Worm (Caenorhabditis elegans): Measurements from ENCODE around the gene col-95.

col-95 gene

DNA sequence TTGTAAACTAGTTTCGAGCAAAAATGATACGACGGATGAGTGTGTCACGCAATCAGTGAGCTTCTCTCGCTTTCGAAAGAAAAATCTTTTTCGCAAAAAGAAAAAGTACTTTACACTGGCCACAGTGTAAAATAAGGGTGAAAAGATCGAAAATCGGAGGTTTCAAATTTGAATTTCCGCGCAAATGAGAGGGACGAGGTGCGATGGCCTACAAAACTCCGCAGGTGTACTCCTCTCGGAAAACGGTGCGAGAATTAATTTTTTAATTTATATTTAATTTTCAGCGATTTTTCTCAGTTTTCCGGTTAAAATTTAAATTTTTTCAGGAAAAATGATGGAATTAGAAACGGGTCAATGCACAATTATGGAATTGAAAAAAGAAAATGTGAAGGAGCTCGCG, 42.9 kb downstream of the col-95 start, which contains the start of gene mrt-2:
Gene mrt-2 (plus strand): TSS at position 49 of the 400 bp plus-strand sequence.
- peak; percentile 66 for TF ChIP-seq rnt-1 (tag; optimal IDR thresholded peaks at IDR 0.05)
- TF ChIP-seq fkh-6 (tag; optimal IDR thresholded peaks at IDR 0.05) = peak; percentile 11
- peak; percentile 86 for TF ChIP-seq tbx-7 (tag; optimal IDR thresholded peaks at IDR 0.05)
- no peak for TF ChIP-seq unc-3 (GFP tag; conservative IDR thresholded peaks at IDR 0.05)
- TF ChIP-seq unc-3 (tag; optimal IDR thresholded peaks at IDR 0.05) = no peak
- peak; percentile 46 for TF ChIP-seq F13H6.1 (tag; optimal IDR thresholded peaks at IDR 0.05)
- TF ChIP-seq hlh-8 (tag; optimal IDR thresholded peaks at IDR 0.05) = peak; percentile 77
- peak; percentile 74 for TF ChIP-seq mec-3 (tag; optimal IDR thresholded peaks at IDR 0.05; ENCODE audit: borderline replicate concordance)
- peak; percentile 29 for TF ChIP-seq ceh-18 (tag; optimal IDR thresholded peaks at IDR 0.05)
- TF ChIP-seq unc-42 (tag; optimal IDR thresholded peaks at IDR 0.05) = peak; percentile 71
- TF ChIP-seq eyg-1 (tag; optimal IDR thresholded peaks at IDR 0.05) = peak; percentile 26
- peak; percentile 95 for TF ChIP-seq C08G9.2 (tag; optimal IDR thresholded peaks at IDR 0.05)
- peak; percentile 55 for TF ChIP-seq elt-2 (tag; optimal IDR thresholded peaks at IDR 0.05)
- TF ChIP-seq unc-55 (GFP tag; optimal IDR thresholded peaks at IDR 0.05) = peak; percentile 6
- peak; percentile 96 for TF ChIP-seq ceh-31 (tag; optimal IDR thresholded peaks at IDR 0.05)
- TF ChIP-seq pqm-1 (tag; optimal IDR thresholded peaks at IDR 0.05) = peak; percentile 43
- TF ChIP-seq ceh-19 (GFP tag; optimal IDR thresholded peaks at IDR 0.05) = no peak
- no peak for TF ChIP-seq hlh-13 (GFP tag; optimal IDR thresholded peaks at IDR 0.05)
- peak; percentile 36 for TF ChIP-seq ceh-34 (tag; optimal IDR thresholded peaks at IDR 0.05)
- no peak for TF ChIP-seq T23F11.4 (GFP tag; optimal IDR thresholded peaks at IDR 0.05)
- TF ChIP-seq lin-11 (tag; optimal IDR thresholded peaks at IDR 0.05) = no peak
- TF ChIP-seq ets-4 (tag; optimal IDR thresholded peaks at IDR 0.05) = peak; percentile 96
- TF ChIP-seq K09A11.1 (tag; optimal IDR thresholded peaks at IDR 0.05; ENCODE audit: insufficient read depth) = no peak
- no peak for TF ChIP-seq hlh-15 (tag; optimal IDR thresholded peaks at IDR 0.05)
- TF ChIP-seq ref-2 (tag; optimal IDR thresholded peaks at IDR 0.05) = peak; percentile 83
- peak; percentile 40 for TF ChIP-seq ztf-16 (tag; optimal IDR thresholded peaks at IDR 0.05)
- TF ChIP-seq elt-4 (tag; optimal IDR thresholded peaks at IDR 0.05) = no peak
- TF ChIP-seq zip-5 (tag; optimal IDR thresholded peaks at IDR 0.05) = peak; percentile 80
- TF ChIP-seq pha-4 (tag; optimal IDR thresholded peaks at IDR 0.05) = no peak
- no peak for TF ChIP-seq dmd-4 (tag; optimal IDR thresholded peaks at IDR 0.05; ENCODE audit: borderline replicate concordance)
- TF ChIP-seq ceh-48 (tag; optimal IDR thresholded peaks at IDR 0.05) = no peak
- peak; percentile 49 for TF ChIP-seq fax-1 (tag; optimal IDR thresholded peaks at IDR 0.05)
- peak; percentile 15 for TF ChIP-seq nfya-1 (tag; optimal IDR thresholded peaks at IDR 0.05)
- TF ChIP-seq C38D4.7 (GFP tag; optimal IDR thresholded peaks at IDR 0.05) = no peak
- TF ChIP-seq sox-2 (GFP tag; IDR thresholded peaks at IDR 0.05) = no peak
- peak; percentile 92 for TF ChIP-seq ceh-2 (tag; optimal IDR thresholded peaks at IDR 0.05)
- TF ChIP-seq ceh-14 (tag; optimal IDR thresholded peaks at IDR 0.05) = peak; percentile 71
- TF ChIP-seq tbx-2 (tag; optimal IDR thresholded peaks at IDR 0.05) = peak; percentile 90
- peak; percentile 23 for TF ChIP-seq gmeb-2 (tag; optimal IDR thresholded peaks at IDR 0.05)

DNA sequence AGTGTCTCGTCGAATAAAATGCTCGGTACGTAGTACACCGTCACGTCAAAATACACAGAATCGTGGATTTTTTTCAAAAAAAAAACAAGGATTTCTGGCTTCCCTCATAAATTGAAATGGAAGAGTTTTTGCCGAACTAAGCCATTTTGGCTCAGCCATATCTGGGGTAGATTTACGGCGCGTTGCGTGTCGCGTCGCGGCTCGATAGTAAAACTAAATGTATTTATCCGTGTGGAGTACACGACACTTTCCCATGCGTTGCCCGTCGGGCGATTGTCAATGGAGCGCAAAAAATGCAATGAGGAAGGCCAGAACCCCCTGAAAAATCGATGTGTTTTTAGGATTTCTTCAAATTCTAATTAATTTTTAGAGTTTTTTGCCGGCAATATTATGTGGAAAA, 46.4 kb downstream of the col-95 start:
- TF ChIP-seq nhr-232 (tag; optimal IDR thresholded peaks at IDR 0.05) (no peak), sox-4 (tag; optimal IDR thresholded peaks at IDR 0.05) (no peak), fax-1 (tag; optimal IDR thresholded peaks at IDR 0.05) (no peak)

- no peak for TF ChIP-seq pqm-1 (tag; optimal IDR thresholded peaks at IDR 0.05)
- no peak for TF ChIP-seq rnt-1 (tag; optimal IDR thresholded peaks at IDR 0.05)
- no peak for TF ChIP-seq ceh-34 (tag; optimal IDR thresholded peaks at IDR 0.05)
- no peak for TF ChIP-seq odd-2 (tag; optimal IDR thresholded peaks at IDR 0.05)
- no peak for TF ChIP-seq ceh-45 (GFP tag; IDR thresholded peaks at IDR 0.05)
- no peak for TF ChIP-seq eyg-1 (tag; optimal IDR thresholded peaks at IDR 0.05)
- TF ChIP-seq ceh-2 (tag; optimal IDR thresholded peaks at IDR 0.05) = no peak
- TF ChIP-seq pag-3 (tag; optimal IDR thresholded peaks at IDR 0.05; ENCODE audit: borderline replicate concordance) = no peak
- no peak for TF ChIP-seq lin-11 (tag; optimal IDR thresholded peaks at IDR 0.05)
- no peak for TF ChIP-seq lim-6 (tag; optimal IDR thresholded peaks at IDR 0.05)
- TF ChIP-seq madf-2 (tag; optimal IDR thresholded peaks at IDR 0.05) = no peak
- TF ChIP-seq dmd-4 (tag; optimal IDR thresholded peaks at IDR 0.05; ENCODE audit: borderline replicate concordance) = no peak
- TF ChIP-seq hlh-8 (tag; optimal IDR thresholded peaks at IDR 0.05) = no peak
Observed at ce11 chrIII:11750817-11751216, 47.0 kb downstream of the col-95 start.

Data from whole organism, late embryonic.